Fruit fly (Drosophila melanogaster): ENCODE results near the gene CG9951.
A peak's percentile ranks its signal among the peaks of the same experiment; 100 is the strongest.

CG9951 gene

dm6 chr3L:16875484-16875883 lies 12.5 kb downstream of the CG9951 start (continued):
- TF ChIP-seq CG3726 (GFP tag; IDR thresholded peaks at IDR 0.05) (no peak), CG9437 (GFP tag; optimal IDR thresholded peaks at IDR 0.05) (no peak), YL-1 (GFP tag; optimal IDR thresholded peaks at IDR 0.05) (no peak), ab (GFP tag; optimal IDR thresholded peaks at IDR 0.05) (no peak), Nf-YA (GFP tag; IDR thresholded peaks at IDR 0.05) (no peak), CG12104 (GFP tag; optimal IDR thresholded peaks at IDR 0.05) (no peak), ewg (GFP tag; optimal IDR thresholded peaks at IDR 0.05) (no peak), danr (GFP tag; IDR thresholded peaks at IDR 0.05) (no peak), CG6175 (GFP tag; IDR thresholded peaks at IDR 0.05) (no peak), Jarid2 (GFP tag; optimal IDR thresholded peaks at IDR 0.05) (no peak), CG8281 (tag; optimal IDR thresholded peaks at IDR 0.05) (no peak), z (GFP tag; IDR thresholded peaks at IDR 0.05) (no peak), Sox100B (GFP tag; optimal IDR thresholded peaks at IDR 0.05) (no peak), toy (GFP tag; IDR thresholded peaks at IDR 0.05) (no peak), Dll (GFP tag; IDR thresholded peaks at IDR 0.05; ENCODE audit: partially characterized antibody) (no peak), CG10267 (tag; optimal IDR thresholded peaks at IDR 0.05) (no peak), disco-r (GFP tag; optimal IDR thresholded peaks at IDR 0.05) (no peak), CG6854 (GFP tag; optimal IDR thresholded peaks at IDR 0.05) (no peak)

DNA sequence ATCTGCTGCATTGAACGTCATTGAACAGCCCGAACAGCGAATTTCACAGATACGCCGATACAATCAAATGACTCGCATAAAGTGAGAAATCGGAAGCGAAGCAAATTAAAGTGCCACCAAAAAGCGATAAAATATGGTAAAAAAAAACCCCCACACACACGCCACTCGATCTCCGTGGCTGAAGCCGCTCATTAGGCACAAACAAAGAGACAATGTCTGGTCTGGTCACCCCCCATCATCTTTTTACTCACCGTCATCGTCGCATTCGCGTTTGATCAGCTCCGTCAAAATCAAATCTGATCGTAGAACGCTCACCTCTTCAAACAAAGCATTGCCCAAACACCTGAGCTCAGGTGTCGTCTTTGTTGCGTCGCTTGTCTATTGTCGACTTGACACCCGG lies 13.0 kb downstream of the CG9951 start:
- peak; percentile 78; the same call in 2 of the 4 replicates for TF ChIP-seq chinmo (GFP tag; IDR thresholded peaks at IDR 0.05; ENCODE audit: partially characterized antibody)
- no peak for TF ChIP-seq caup (GFP tag; optimal IDR thresholded peaks at IDR 0.05; ENCODE audit: severe bottlenecking)
- no peak for TF ChIP-seq Hr39 (optimal IDR thresholded peaks at IDR 0.05)
- peak; percentile 15 for TF ChIP-seq grn (GFP tag; optimal IDR thresholded peaks at IDR 0.05)
- TF ChIP-seq sr (GFP tag; IDR thresholded peaks at IDR 0.05) = 0 out of 3 replicates have a peak, but pooled peaks have one; percentile 30
- TF ChIP-seq Awh (GFP tag; IDR thresholded peaks at IDR 0.05) = peak; percentile 74
- peak; percentile 31; the same call in 1 of the 3 replicates for TF ChIP-seq CG6175 (GFP tag; IDR thresholded peaks at IDR 0.05)
- no peak for TF ChIP-seq ATbp (GFP tag; optimal IDR thresholded peaks at IDR 0.05)
- no peak for TF ChIP-seq CG6654 (GFP tag; optimal IDR thresholded peaks at IDR 0.05)

DNA sequence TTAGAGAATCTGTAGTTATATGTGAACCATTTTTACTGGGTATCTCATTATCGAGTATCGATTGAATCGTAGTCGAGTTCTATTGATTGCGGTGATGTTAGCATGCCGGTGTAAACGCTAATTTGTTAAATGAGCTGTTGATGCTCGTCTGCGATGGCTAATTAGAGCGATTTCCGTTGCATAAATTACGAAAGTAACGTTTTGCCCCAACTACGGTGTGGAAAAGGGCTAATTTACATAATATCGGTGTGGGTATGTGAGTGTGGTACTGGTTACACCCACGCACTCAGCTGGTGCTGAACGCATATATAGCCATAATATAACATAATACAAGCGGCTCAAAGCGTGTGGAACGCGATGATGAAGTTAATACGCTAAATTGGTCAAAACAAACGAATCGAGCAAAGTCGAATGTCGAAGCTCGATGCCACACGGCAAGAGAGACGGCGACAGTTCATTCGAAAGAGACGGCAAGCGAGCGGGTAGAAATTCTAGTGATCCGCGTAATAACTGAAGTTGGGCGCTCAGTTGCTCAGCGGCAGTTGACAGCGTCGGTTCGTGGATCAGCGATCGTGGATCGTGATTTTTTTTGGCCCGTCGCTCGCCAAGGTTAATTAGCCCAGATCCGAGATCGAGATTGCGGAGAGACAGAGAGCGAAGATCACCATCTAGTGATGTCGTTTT lies 14.0 kb downstream of the CG9951 start, which contains the start of gene CG32170:
TSS of gene CG32170 (plus strand) at position 525 of the 684 bp plus-strand sequence.
- TF ChIP-seq pita (GFP tag; optimal IDR thresholded peaks at IDR 0.05) = no peak
- peak; percentile 56 for TF ChIP-seq Deaf1 (tag; optimal IDR thresholded peaks at IDR 0.05)
- TF ChIP-seq fd64A (GFP tag; optimal IDR thresholded peaks at IDR 0.05) = no peak
- TF ChIP-seq Jarid2 (GFP tag; optimal IDR thresholded peaks at IDR 0.05) = peak; percentile 27
- TF ChIP-seq jumu (GFP tag; optimal IDR thresholded peaks at IDR 0.05) = no peak
- TF ChIP-seq CG31224 (GFP tag; IDR thresholded peaks at IDR 0.05) = peak; percentile 78
- TF ChIP-seq oc (tag; optimal IDR thresholded peaks at IDR 0.05) = peak; percentile 18
- peak in 1 of 2 experiments; percentile 11 for TF ChIP-seq Trl (optimal IDR thresholded peaks at IDR 0.05)
- no peak for TF ChIP-seq Trl (GFP tag; optimal IDR thresholded peaks at IDR 0.05)
- TF ChIP-seq lmd (GFP tag; IDR thresholded peaks at IDR 0.05) = no peak
- TF ChIP-seq Nf-YC (tag; optimal IDR thresholded peaks at IDR 0.05) = peak; percentile 23
- TF ChIP-seq CG14014 (GFP tag; IDR thresholded peaks at IDR 0.05) = no peak
- no peak for TF ChIP-seq CG18764 (GFP tag; optimal IDR thresholded peaks at IDR 0.05)
- TF ChIP-seq vvl (GFP tag; IDR thresholded peaks at IDR 0.05) = peak; percentile 84
- no peak for TF ChIP-seq CG12942 (GFP tag; optimal IDR thresholded peaks at IDR 0.05)
- peak; percentile 2 for TF ChIP-seq CG12769 (tag; optimal IDR thresholded peaks at IDR 0.05)
- no peak for TF ChIP-seq nmo (GFP tag; optimal IDR thresholded peaks at IDR 0.05)
- no peak for TF ChIP-seq CG14441 (GFP tag; IDR thresholded peaks at IDR 0.05)
- TF ChIP-seq grn (GFP tag; optimal IDR thresholded peaks at IDR 0.05) = peak; percentile 71
- peak; percentile 81 for TF ChIP-seq abd-A (tag; optimal IDR thresholded peaks at IDR 0.05)
- TF ChIP-seq sob (GFP tag; IDR thresholded peaks at IDR 0.05) = peak; percentile 10; the same call in 1 of the 2 replicates
- TF ChIP-seq CG4282 (GFP tag; optimal IDR thresholded peaks at IDR 0.05) = no peak
- peak; percentile 35 for TF ChIP-seq cg (GFP tag; optimal IDR thresholded peaks at IDR 0.05)
- no peak for TF ChIP-seq CG8290 (GFP tag; optimal IDR thresholded peaks at IDR 0.05)
- peak in 1 of 2 experiments; percentile 19 for TF ChIP-seq CG8290 (tag; optimal IDR thresholded peaks at IDR 0.05)
- peak; percentile 73; the same call in 2 of the 3 replicates for TF ChIP-seq CG6175 (GFP tag; IDR thresholded peaks at IDR 0.05)

All from whole organism, embryonic.